Worm (Caenorhabditis elegans) whole organism, L3 larva: Measurements from ENCODE around the gene C10A4.9.

Source experiments
- ZK546.5 ChIP-seq: sonication (generic microtip); optimal IDR thresholded peaks from 2 replicates; lab custom pipeline; 2017; ENCODE audit warnings: missing biosample characterization, missing genetic modification characterization
- fos-1 ChIP-seq: fragments of 150-350 bp; optimal IDR thresholded peaks from 2 replicates; lab custom pipeline; 2014; ENCODE audit warnings: missing biosample characterization, missing genetic modification characterization
- lin-15B ChIP-seq: fragments of 150-350 bp; optimal IDR thresholded peaks from 2 replicates; lab custom pipeline; 2014; ENCODE audit warnings: missing biosample characterization, missing genetic modification characterization
- nhr-28 ChIP-seq: fragments of 150-350 bp; optimal IDR thresholded peaks from 2 replicates; lab custom pipeline; 2014; ENCODE audit warnings: missing biosample characterization, missing genetic modification characterization
- nhr-77 ChIP-seq: fragments of 150-350 bp; optimal IDR thresholded peaks from 2 replicates; lab custom pipeline; 2014; ENCODE audit warnings: missing biosample characterization, missing genetic modification characterization

- TF ChIP-seq nhr-77 (tag; lab: Kevin White, UChicago) (no peak), ZK546.5 (no peak), nhr-28 (tag; lab: Kevin White, UChicago) (no peak), lin-15B (tag; lab: Kevin White, UChicago) (no peak), fos-1 (tag; lab: Kevin White, UChicago) (no peak)
Measured at ce11 chrX:7420571-7420970, at the start of gene C10A4.9.
